Worm (Caenorhabditis elegans) whole organism, young adult: Measurements from ENCODE around the gene ZK930.4.

ENCODE experiments used
- F33H1.4 ChIP-seq: fragments of 200-800 bp; sonication (Bioruptor generic); IDR thresholded peaks from 2 replicates; pipeline ENCODE4 v1.3.6; 2022; ENCODE audit warnings: missing genetic modification reagents, missing genetic modification characterization, missing compliant biosample characterization
- F37B4.10 ChIP-seq: fragments of 200-800 bp; sonication (Bioruptor generic); IDR thresholded peaks from 2 replicates; pipeline ENCODE4 v1.3.6; 2022; ENCODE audit warnings: missing genetic modification characterization, missing compliant biosample characterization
- F39B2.1 ChIP-seq: fragments of 200-800 bp; sonication (Bioruptor generic); IDR thresholded peaks from 2 replicates; pipeline ENCODE4 v1.3.6; 2022; ENCODE audit warnings: missing genetic modification reagents, missing genetic modification characterization, missing compliant biosample characterization
- F57A8.1 ChIP-seq: fragments of 200-800 bp; sonication (Bioruptor generic); optimal IDR thresholded peaks from 2 replicates; lab custom pipeline; 2018; ENCODE audit warnings: mild to moderate bottlenecking, missing genetic modification characterization, moderate library complexity, missing compliant biosample characterization
- F57C9.4 ChIP-seq: sonication (generic microtip); optimal IDR thresholded peaks from 2 replicates; lab custom pipeline; 2017; ENCODE audit warnings: mild to moderate bottlenecking, missing genetic modification characterization, missing compliant biosample characterization
- T26A5.8 ChIP-seq: sonication (generic microtip); optimal IDR thresholded peaks from 2 replicates; lab custom pipeline; 2016; ENCODE audit warnings: missing genetic modification characterization, missing compliant biosample characterization
- Y53F4B.3 ChIP-seq: fragments of 200-800 bp; sonication (Bioruptor generic); IDR thresholded peaks from 2 replicates; pipeline ENCODE4 v1.3.6; 2022; ENCODE audit warnings: missing genetic modification reagents, missing genetic modification characterization, missing compliant biosample characterization
- ZK185.1 ChIP-seq: sonication (generic microtip); optimal IDR thresholded peaks from 2 replicates; lab custom pipeline; 2016; ENCODE audit warnings: mild to moderate bottlenecking, missing genetic modification characterization, missing compliant biosample characterization; ENCODE audit not compliant: poor library complexity, severe bottlenecking
- akir-1 ChIP-seq: fragments of 200-800 bp; sonication (Bioruptor generic); optimal IDR thresholded peaks from 2 replicates; lab custom pipeline; 2018; ENCODE audit warnings: mild to moderate bottlenecking, missing genetic modification characterization, moderate library complexity, missing compliant biosample characterization
- ama-1 ChIP-seq, 3 experiments: fragments of 150-350 bp in 1 of 3; sonication (generic microtip) in 2 of 3; optimal IDR thresholded peaks; 2 replicates each; lab custom pipeline; 2014 to 2018; ENCODE audit warnings: missing biosample characterization in 2 of 3, missing genetic modification characterization in 2 of 3, missing genetic modification reagents in 2 of 3
- attf-3 ChIP-seq: fragments of 200-800 bp; sonication (Bioruptor generic); conservative IDR thresholded peaks from 2 replicates; pipeline ENCODE4 v1.3.6; 2022; ENCODE audit warnings: missing genetic modification reagents, missing genetic modification characterization, missing compliant biosample characterization
- bed-1 ChIP-seq: fragments of 200-800 bp; sonication (Bioruptor generic); IDR thresholded peaks from 2 replicates; pipeline ENCODE4 v1.3.6; 2022; ENCODE audit warnings: missing genetic modification reagents, missing genetic modification characterization, missing compliant biosample characterization
- bed-2 ChIP-seq: fragments of 200-800 bp; sonication (Bioruptor generic); IDR thresholded peaks from 2 replicates; pipeline ENCODE4 v1.3.6; 2022; ENCODE audit warnings: missing genetic modification reagents, missing genetic modification characterization, missing compliant biosample characterization
- ceh-100 ChIP-seq: fragments of 200-800 bp; sonication (Bioruptor generic); IDR thresholded peaks from 2 replicates; pipeline ENCODE4 v1.3.6; 2022; ENCODE audit warnings: missing genetic modification reagents, missing genetic modification characterization, missing compliant biosample characterization
- ceh-79 ChIP-seq: sonication (generic microtip); optimal IDR thresholded peaks from 2 replicates; lab custom pipeline; 2017; ENCODE audit warnings: mild to moderate bottlenecking, missing genetic modification characterization, missing compliant biosample characterization
- efl-1 ChIP-seq: fragments of 150-350 bp; optimal IDR thresholded peaks from 2 replicates; lab custom pipeline; 2014; ENCODE audit warnings: missing biosample characterization, missing genetic modification reagents, missing genetic modification characterization
- egrh-3 ChIP-seq: fragments of 200-800 bp; sonication (Bioruptor generic); IDR thresholded peaks from 2 replicates; pipeline ENCODE4 v1.3.6; 2022; ENCODE audit warnings: missing genetic modification reagents, missing genetic modification characterization, missing compliant biosample characterization
- gei-17 ChIP-seq: fragments of 200-800 bp; sonication (Bioruptor generic); optimal IDR thresholded peaks from 2 replicates; lab custom pipeline; 2018; ENCODE audit warnings: mild to moderate bottlenecking, missing genetic modification characterization, missing compliant biosample characterization
- him-1 ChIP-seq: sonication (generic microtip); optimal IDR thresholded peaks from 2 replicates; lab custom pipeline; 2016; ENCODE audit warnings: missing genotype, missing genetic modification reagents, missing genetic modification characterization, missing compliant biosample characterization
- hmg-1.2 ChIP-seq: fragments of 200-800 bp; sonication (Bioruptor generic); IDR thresholded peaks from 2 replicates; pipeline ENCODE4 v1.3.6; 2022; ENCODE audit warnings: missing genetic modification reagents, missing genetic modification characterization, missing compliant biosample characterization
- lin-26 ChIP-seq: fragments of 200-800 bp; sonication (Bioruptor generic); IDR thresholded peaks from 2 replicates; pipeline ENCODE4 v1.3.6; 2022; ENCODE audit warnings: missing genetic modification reagents, missing genetic modification characterization, missing compliant biosample characterization
- lsl-1 ChIP-seq: fragments of 200-800 bp; sonication (Bioruptor generic); optimal IDR thresholded peaks from 2 replicates; lab custom pipeline; 2018; ENCODE audit warnings: mild to moderate bottlenecking, missing genetic modification characterization, moderate library complexity, missing compliant biosample characterization
- madf-10 ChIP-seq: sonication (generic microtip); optimal IDR thresholded peaks from 2 replicates; lab custom pipeline; 2016; ENCODE audit warnings: mild to moderate bottlenecking, missing genetic modification characterization, missing compliant biosample characterization
- madf-6 ChIP-seq: fragments of 200-800 bp; sonication (Bioruptor generic); IDR thresholded peaks from 2 replicates; pipeline ENCODE4 v1.3.6; 2022; ENCODE audit warnings: missing genetic modification reagents, missing genetic modification characterization, missing compliant biosample characterization
- madf-8 ChIP-seq: fragments of 200-800 bp; sonication (Bioruptor generic); conservative IDR thresholded peaks from 2 replicates; pipeline ENCODE4 v1.3.6; 2022; ENCODE audit warnings: missing genetic modification reagents, missing genetic modification characterization, missing compliant biosample characterization
- mes-4 ChIP-seq: sonication (generic microtip); optimal IDR thresholded peaks from 2 replicates; lab custom pipeline; 2016; ENCODE audit warnings: missing genotype, missing genetic modification characterization, missing compliant biosample characterization
- nfyb-1 ChIP-seq: fragments of 200-800 bp; sonication (Bioruptor generic); IDR thresholded peaks from 2 replicates; pipeline ENCODE4 v1.3.6; 2022; ENCODE audit warnings: missing genetic modification reagents, missing genetic modification characterization, missing compliant biosample characterization
- nhr-120 ChIP-seq: fragments of 200-800 bp; sonication (Bioruptor generic); IDR thresholded peaks from 2 replicates; pipeline ENCODE4 v1.3.6; 2022; ENCODE audit warnings: missing genetic modification characterization, missing compliant biosample characterization
- nhr-90 ChIP-seq: sonication (generic microtip); optimal IDR thresholded peaks from 2 replicates; lab custom pipeline; 2016; ENCODE audit warnings: missing genotype, mild to moderate bottlenecking, missing genetic modification characterization, missing compliant biosample characterization
- pbrm-1 ChIP-seq: fragments of 200-800 bp; sonication (Bioruptor generic); IDR thresholded peaks from 2 replicates; pipeline ENCODE4 v1.3.6; 2022; ENCODE audit warnings: missing genetic modification reagents, missing genetic modification characterization, missing compliant biosample characterization
- rec-8 ChIP-seq, 2 experiments: sonication (generic microtip); optimal IDR thresholded peaks; 2 replicates each; lab custom pipeline; 2016; ENCODE audit warnings: mild to moderate bottlenecking in 2 of 2, missing genetic modification characterization in 2 of 2, missing genetic modification reagents in 2 of 2, missing genotype in 2 of 2, missing biosample characterization in 1 of 2, missing compliant biosample characterization in 1 of 2, moderate library complexity in 1 of 2
- rpc-1 ChIP-seq, 2 experiments: fragments of 150-350 bp in 1 of 2; sonication (generic microtip) in 1 of 2; optimal IDR thresholded peaks; 2 replicates each; lab custom pipeline; 2014 to 2018; ENCODE audit warnings: missing biosample characterization in 1 of 2, missing genetic modification characterization in 1 of 2, missing genetic modification reagents in 1 of 2, missing genotype in 1 of 2
- sdz-38 ChIP-seq: sonication (generic microtip); optimal IDR thresholded peaks from 2 replicates; lab custom pipeline; 2016; ENCODE audit warnings: missing genotype, missing genetic modification characterization, missing compliant biosample characterization
- sea-2 ChIP-seq: fragments of 200-800 bp; sonication (Bioruptor generic); IDR thresholded peaks from 2 replicates; pipeline ENCODE4 v1.3.6; 2022; ENCODE audit warnings: missing genetic modification characterization, missing compliant biosample characterization
- snpc-1.3 ChIP-seq: sonication (generic microtip); optimal IDR thresholded peaks from 2 replicates; lab custom pipeline; 2017; ENCODE audit warnings: missing genetic modification characterization, mild to moderate bottlenecking, missing compliant biosample characterization, antibody characterized with exemption, moderate library complexity, missing genotype, missing genetic modification reagents; ENCODE audit not compliant: insufficient read depth
- snpc-3.4 ChIP-seq: sonication (generic microtip); optimal IDR thresholded peaks from 2 replicates; lab custom pipeline; 2017; ENCODE audit warnings: missing genetic modification characterization, mild to moderate bottlenecking, missing compliant biosample characterization, antibody characterized with exemption, moderate library complexity, missing genotype, missing genetic modification reagents
- snpc-4 ChIP-seq, 5 experiments: fragments of 150-350 bp in 1 of 5; sonication (generic microtip) in 4 of 5; optimal IDR thresholded peaks; 2 replicates each; lab custom pipeline; 2014 to 2018; ENCODE audit warnings: missing genetic modification characterization in 5 of 5, missing biosample characterization in 3 of 5, antibody characterized with exemption in 2 of 5, mild to moderate bottlenecking in 2 of 5, missing compliant biosample characterization in 2 of 5, missing genotype in 2 of 5, moderate library complexity in 2 of 5, missing genetic modification reagents in 1 of 5
- somi-1 ChIP-seq: fragments of 200-800 bp; sonication (Bioruptor generic); optimal IDR thresholded peaks from 2 replicates; lab custom pipeline; 2018; ENCODE audit warnings: mild to moderate bottlenecking, missing genetic modification characterization, missing compliant biosample characterization
- unc-130 ChIP-seq: sonication (generic microtip); optimal IDR thresholded peaks from 2 replicates; lab custom pipeline; 2016; ENCODE audit warnings: missing genetic modification reagents, missing genetic modification characterization, missing compliant biosample characterization
- unc-62 ChIP-seq: fragments of 150-350 bp; optimal IDR thresholded peaks from 2 replicates; lab custom pipeline; 2014; ENCODE audit warnings: missing biosample characterization, missing genetic modification reagents, missing genetic modification characterization
- xnd-1 ChIP-seq: sonication (generic microtip); optimal IDR thresholded peaks from 2 replicates; lab custom pipeline; 2016; ENCODE audit warnings: missing genotype, missing genetic modification reagents, missing genetic modification characterization, missing compliant biosample characterization
- zfh-2 ChIP-seq: fragments of 200-800 bp; sonication (Bioruptor generic); conservative IDR thresholded peaks from 2 replicates; pipeline ENCODE4 v1.3.6; 2022; ENCODE audit warnings: missing genetic modification reagents, missing genetic modification characterization, missing compliant biosample characterization
- ztf-18 ChIP-seq: sonication (generic microtip); optimal IDR thresholded peaks from 2 replicates; lab custom pipeline; 2016; ENCODE audit warnings: missing genotype, mild to moderate bottlenecking, missing genetic modification characterization, missing compliant biosample characterization
- ztf-26 ChIP-seq: sonication (generic microtip); optimal IDR thresholded peaks from 2 replicates; lab custom pipeline; 2017; ENCODE audit warnings: missing genetic modification characterization, missing compliant biosample characterization

ZK930.4 gene

ce11 chrII:11868893-11869292, 37.4 kb upstream of the ZK930.4 start:
- TF ChIP-seq madf-6 (GFP tag; lab: Robert Waterston, UW) (no peak), bed-1 (GFP tag; lab: Robert Waterston, UW) (0 out of 2 replicates have a peak, but pooled peaks have one; percentile 41), zfh-2 (GFP tag; lab: Robert Waterston, UW) (peak; percentile 37; the same call in 1 of the 2 replicates), F37B4.10 (GFP tag; lab: Robert Waterston, UW) (0 out of 2 replicates have a peak, but pooled peaks have one; percentile 69), lin-26 (GFP tag; lab: Robert Waterston, UW) (peak; percentile 57; the same call in 1 of the 2 replicates)

DNA sequence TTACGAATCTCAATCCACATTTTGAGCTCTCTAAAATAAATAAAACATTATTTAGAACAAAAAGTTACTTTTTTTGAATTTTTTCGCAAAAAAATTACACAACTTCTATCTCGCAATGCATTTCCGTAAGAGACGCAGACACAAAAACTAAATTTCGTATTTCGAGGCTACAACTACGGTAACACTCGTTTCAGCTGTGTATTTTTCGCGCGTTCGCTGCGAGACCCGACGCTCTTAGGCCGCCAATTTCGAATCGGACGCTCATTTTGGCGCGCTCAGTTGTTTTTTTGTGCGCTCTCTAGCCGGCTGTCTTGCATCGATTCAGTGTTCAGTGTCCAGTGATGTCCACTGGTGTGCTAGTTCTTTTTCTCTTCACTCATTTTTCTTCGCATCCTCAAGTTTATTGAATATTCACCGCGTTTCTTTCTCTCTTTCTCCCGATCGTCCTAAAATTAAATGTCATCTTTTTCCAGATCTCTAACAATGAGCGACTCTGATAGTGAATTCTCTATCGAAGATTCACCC, 31.6 kb upstream of the ZK930.4 start, which contains the start of the genes npp-3 and top-2:
Gene npp-3 (minus strand): TSS at position 115 of the 525 bp plus-strand sequence.
Gene top-2 (plus strand): TSS at position 475 of the 525 bp plus-strand sequence.
- peak; percentile 97 for TF ChIP-seq nfyb-1 (GFP tag; lab: Robert Waterston, UW)
- peak; percentile 10 for TF ChIP-seq him-1 (tag; lab: Kevin White, UChicago)
- TF ChIP-seq ceh-100 (GFP tag; lab: Robert Waterston, UW), result peak; percentile 88
- no peak for TF ChIP-seq T26A5.8 (tag; lab: Kevin White, UChicago)
- no peak for TF ChIP-seq F57C9.4
- TF ChIP-seq lsl-1 (GFP tag; lab: Kevin White, UChicago), result peak; percentile 99
- peak; percentile 57 for TF ChIP-seq gei-17
- TF ChIP-seq snpc-3.4, result peak; percentile 95
- peak; percentile 98 for TF ChIP-seq efl-1
- no peak for TF ChIP-seq unc-62 (GFP tag; lab: Kevin White, UChicago)
- TF ChIP-seq xnd-1, result peak; percentile 95
- TF ChIP-seq F57A8.1 (GFP tag; lab: Kevin White, UChicago), result no peak
- no peak for TF ChIP-seq nhr-120
- no peak for TF ChIP-seq ZK185.1 (tag; lab: Kevin White, UChicago)
- peak; percentile 11; the same call in 1 of the 2 replicates for TF ChIP-seq lin-26 (GFP tag; lab: Robert Waterston, UW)
- no peak for TF ChIP-seq ceh-79 (tag; lab: Kevin White, UChicago)
- TF ChIP-seq rpc-1 (optimal IDR thresholded peaks at IDR 0.05; lab: Kevin White, UChicago), result peak; percentile 17
- no peak for TF ChIP-seq rpc-1 (tag; optimal IDR thresholded peaks at IDR 0.05; lab: Kevin White, UChicago)
- TF ChIP-seq snpc-4 (GFP tag; optimal IDR thresholded peaks at IDR 0.05; lab: Kevin White, UChicago), result peak; percentile 55
- TF ChIP-seq snpc-4 (tag; optimal IDR thresholded peaks at IDR 0.05; lab: Kevin White, UChicago), result peak; percentile 52 to 87 (median 81)
- peak; percentile 70 for TF ChIP-seq somi-1 (GFP tag; lab: Kevin White, UChicago)
- TF ChIP-seq rec-8 (tag; optimal IDR thresholded peaks at IDR 0.05; lab: Kevin White, UChicago), result no peak
- TF ChIP-seq bed-2, result no peak
- TF ChIP-seq pbrm-1 (GFP tag; lab: Robert Waterston, UW), result peak; percentile 90
- peak; percentile 21 for TF ChIP-seq ztf-26
- peak; percentile 88 for TF ChIP-seq snpc-1.3 (tag; lab: Kevin White, UChicago)
- TF ChIP-seq Y53F4B.3 (GFP tag; lab: Robert Waterston, UW), result no peak
- peak; percentile 95 for TF ChIP-seq madf-8
- no peak for TF ChIP-seq sdz-38 (tag; lab: Kevin White, UChicago)
- peak; percentile 83 for TF ChIP-seq attf-3 (GFP tag; lab: Robert Waterston, UW)
- TF ChIP-seq F39B2.1, result peak; percentile 59; the same call in 1 of the 2 replicates
- TF ChIP-seq hmg-1.2 (GFP tag; lab: Robert Waterston, UW), result peak; percentile 95
- no peak for TF ChIP-seq sea-2 (GFP tag; lab: Robert Waterston, UW)
- TF ChIP-seq mes-4 (tag; lab: Kevin White, UChicago), result no peak
- no peak for TF ChIP-seq nhr-90 (tag; lab: Kevin White, UChicago)
- TF ChIP-seq F33H1.4 (GFP tag; lab: Robert Waterston, UW), result peak; percentile 99
- TF ChIP-seq akir-1 (GFP tag; lab: Kevin White, UChicago), result no peak
- peak; percentile 93 for TF ChIP-seq unc-130 (GFP tag; lab: Kevin White, UChicago)
- TF ChIP-seq ztf-18 (tag; lab: Kevin White, UChicago), result peak; percentile 77
- peak; percentile 88 for TF ChIP-seq madf-10 (tag; lab: Kevin White, UChicago)
- 0 out of 2 replicates have a peak, but pooled peaks have one; percentile 36 for TF ChIP-seq egrh-3 (GFP tag; lab: Robert Waterston, UW)
- no peak for TF ChIP-seq ama-1 (optimal IDR thresholded peaks at IDR 0.05; lab: Kevin White, UChicago)
- no peak for TF ChIP-seq ama-1 (GFP tag; optimal IDR thresholded peaks at IDR 0.05; lab: Kevin White, UChicago)
